Worm (Caenorhabditis elegans): ENCODE results near the gene F13E9.16.

F13E9.16 gene

DNA sequence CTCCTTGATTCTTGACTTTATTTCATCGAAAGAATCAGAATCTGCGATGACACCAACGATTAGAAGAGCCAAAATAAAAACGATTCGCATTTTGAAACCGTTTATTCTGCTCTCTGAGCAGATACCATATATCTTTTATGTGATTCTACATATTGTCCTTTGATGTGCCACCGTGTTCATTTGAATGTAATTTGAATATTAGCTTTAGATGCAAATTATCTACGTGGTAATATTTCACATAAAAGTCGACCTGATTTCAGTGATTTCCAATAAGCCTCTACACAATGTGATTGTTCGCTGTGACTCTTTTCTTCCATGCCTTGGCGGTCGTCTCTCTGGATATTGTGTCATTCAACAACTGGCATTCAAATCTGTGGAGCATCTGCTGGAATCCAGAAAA, 11.9 kb upstream of the F13E9.16 start, which contains the start of the genes F13E9.9 and F13E9.19:
F13E9.9 (minus strand) TSS at position 101 of the 400 bp plus-strand sequence.
F13E9.19 (plus strand) TSS at position 316 of the 400 bp plus-strand sequence.
- TF ChIP-seq alr-1 (tag; optimal IDR thresholded peaks at IDR 0.05; ENCODE audit: borderline replicate concordance) (no peak), dsc-1 (tag; optimal IDR thresholded peaks at IDR 0.05) (no peak), tlp-1 (tag; optimal IDR thresholded peaks at IDR 0.05) (no peak), grh-1 (GFP tag; IDR thresholded peaks at IDR 0.05) (no peak), elt-2 (tag; optimal IDR thresholded peaks at IDR 0.05) (no peak), unc-130 (tag; optimal IDR thresholded peaks at IDR 0.05) (no peak), lir-3 (tag; optimal IDR thresholded peaks at IDR 0.05; ENCODE audit: poor library complexity) (no peak), unc-86 (tag; optimal IDR thresholded peaks at IDR 0.05) (no peak), pag-3 (tag; optimal IDR thresholded peaks at IDR 0.05; ENCODE audit: borderline replicate concordance, insufficient read depth) (no peak), lin-13 (GFP tag; optimal IDR thresholded peaks at IDR 0.05) (no peak), skn-1 (tag; optimal IDR thresholded peaks at IDR 0.05) (no peak), lin-39 (tag; optimal IDR thresholded peaks at IDR 0.05) (no peak), F16B12.6 (tag; optimal IDR thresholded peaks at IDR 0.05) (no peak), xbp-1 (tag; optimal IDR thresholded peaks at IDR 0.05) (no peak), aly-2 (tag; optimal IDR thresholded peaks at IDR 0.05) (no peak)

DNA sequence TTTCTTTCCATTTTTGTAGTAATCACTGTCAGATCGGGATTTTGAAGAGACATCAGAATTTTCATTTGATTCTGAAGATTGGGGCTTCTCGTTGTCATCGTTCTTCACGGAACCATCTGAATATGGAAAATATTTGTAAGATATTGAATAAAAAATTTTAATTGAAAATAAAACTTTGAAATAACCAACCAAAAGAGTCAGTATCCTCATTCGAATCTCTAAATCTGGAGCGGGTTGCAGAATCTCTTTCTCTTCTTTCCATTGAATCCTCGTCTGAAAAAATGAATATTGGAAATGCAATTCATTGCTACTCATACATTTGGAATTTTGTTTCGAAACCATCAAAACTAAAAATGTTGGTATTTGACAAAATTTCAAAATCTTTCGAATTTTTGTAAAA, 11.0 kb upstream of the F13E9.16 start:
- TF ChIP-seq dsc-1 (tag; optimal IDR thresholded peaks at IDR 0.05) (no peak), ces-1 (GFP tag; optimal IDR thresholded peaks at IDR 0.05) (no peak)

DNA sequence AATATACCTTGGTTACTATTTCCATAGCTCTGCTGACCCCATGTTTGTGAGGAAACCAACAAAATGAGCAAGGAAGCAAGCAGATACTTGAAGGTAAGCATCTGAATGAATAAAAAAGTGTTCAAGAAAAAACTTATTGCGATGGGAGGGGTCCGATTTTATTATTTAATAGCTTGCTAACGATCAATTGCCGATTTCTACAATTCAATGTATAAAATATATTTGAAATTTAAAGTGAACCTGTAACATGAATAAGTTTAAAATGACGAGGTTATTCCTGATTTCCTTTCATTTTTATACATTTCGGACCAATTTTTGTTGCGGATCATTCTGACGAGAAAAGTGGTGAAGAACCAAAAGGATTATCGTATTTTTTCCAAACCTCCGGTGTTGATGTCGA, 9.3 kb upstream of the F13E9.16 start, which contains the start of gene srlf-13:
srlf-13 (minus strand) TSS at position 101 of the 400 bp plus-strand sequence.
- TF ChIP-seq isw-1 (GFP tag; IDR thresholded peaks at IDR 0.05), result no peak
- TF ChIP-seq mef-2 (tag; optimal IDR thresholded peaks at IDR 0.05), result no peak
- TF ChIP-seq snpc-4 (tag; optimal IDR thresholded peaks at IDR 0.05), result no peak
- TF ChIP-seq lsy-2 (tag; optimal IDR thresholded peaks at IDR 0.05), result no peak
- TF ChIP-seq sup-37 (GFP tag; optimal IDR thresholded peaks at IDR 0.05), result no peak
- TF ChIP-seq nhr-77 (tag; optimal IDR thresholded peaks at IDR 0.05), result no peak

DNA sequence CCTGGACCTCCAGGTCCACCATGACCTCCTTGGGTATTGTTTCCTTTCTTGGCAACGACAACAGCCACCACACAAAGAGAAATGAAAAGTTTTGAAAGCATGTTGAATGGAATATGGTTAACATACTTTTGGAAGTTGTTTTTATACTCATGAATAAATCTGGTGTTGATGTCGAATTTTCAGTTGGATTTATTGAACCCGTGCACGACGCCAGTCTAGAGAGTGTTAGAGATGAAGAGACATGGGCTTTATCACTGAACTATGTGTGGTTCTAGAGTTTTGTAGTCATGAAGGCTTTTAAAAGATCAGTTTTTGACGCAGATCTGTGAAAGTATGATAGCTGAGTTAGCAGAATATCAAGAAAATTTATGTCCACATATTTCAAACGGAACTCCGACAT, 7.1 kb upstream of the F13E9.16 start, which contains the start of gene srlf-14:
srlf-14 (minus strand) TSS at position 101 of the 400 bp plus-strand sequence.
- TF ChIP-seq nhr-85 (tag) (no peak), dsc-1 (tag; optimal IDR thresholded peaks at IDR 0.05) (no peak), rnt-1 (tag; optimal IDR thresholded peaks at IDR 0.05) (no peak), lsy-2 (tag; optimal IDR thresholded peaks at IDR 0.05) (no peak), tlp-1 (tag; optimal IDR thresholded peaks at IDR 0.05) (no peak)

DNA sequence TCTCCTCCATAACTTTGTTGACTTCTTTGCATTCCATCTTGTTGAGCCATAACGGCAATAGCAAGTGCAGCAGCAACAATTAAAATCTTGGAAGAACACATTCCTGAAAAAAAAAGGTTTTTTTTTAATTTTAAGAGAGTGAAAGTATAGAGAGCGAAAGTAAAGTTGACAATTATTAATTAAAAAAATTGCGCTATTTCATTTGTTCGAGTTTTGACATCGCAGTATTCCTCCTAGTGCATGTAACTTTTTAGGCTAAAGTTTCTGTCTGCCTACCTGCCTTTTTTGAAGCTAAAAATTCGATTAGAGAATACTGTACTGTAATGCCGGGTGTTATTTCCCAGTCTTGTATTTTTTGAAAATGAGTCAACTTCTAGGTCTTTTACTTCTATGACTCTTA, 4.8 kb upstream of the F13E9.16 start, which contains the start of gene srlf-12:
srlf-12 (minus strand) TSS at position 101 of the 400 bp plus-strand sequence.
- TF ChIP-seq unc-86 (tag; optimal IDR thresholded peaks at IDR 0.05), result no peak
- no peak for TF ChIP-seq Y116A8C.19 (tag; optimal IDR thresholded peaks at IDR 0.05; ENCODE audit: borderline replicate concordance)
- TF ChIP-seq skn-1 (tag; optimal IDR thresholded peaks at IDR 0.05), result no peak
- no peak for TF ChIP-seq ceh-63 (GFP tag; optimal IDR thresholded peaks at IDR 0.05)
- no peak for TF ChIP-seq ces-1 (GFP tag; optimal IDR thresholded peaks at IDR 0.05)
- TF ChIP-seq zag-1 (tag; optimal IDR thresholded peaks at IDR 0.05), result no peak
- no peak for TF ChIP-seq alr-1 (tag; optimal IDR thresholded peaks at IDR 0.05; ENCODE audit: borderline replicate concordance)
- TF ChIP-seq ceh-88 (GFP tag; IDR thresholded peaks at IDR 0.05), result no peak
- TF ChIP-seq mef-2 (tag; optimal IDR thresholded peaks at IDR 0.05), result no peak
- no peak for TF ChIP-seq aly-2 (tag; optimal IDR thresholded peaks at IDR 0.05)
- no peak for TF ChIP-seq ztf-4 (tag; optimal IDR thresholded peaks at IDR 0.05)
- TF ChIP-seq ets-5 (GFP tag; IDR thresholded peaks at IDR 0.05), result no peak
- TF ChIP-seq pax-3 (tag; optimal IDR thresholded peaks at IDR 0.05), result no peak
- no peak for TF ChIP-seq nhr-20 (tag; optimal IDR thresholded peaks at IDR 0.05)
- TF ChIP-seq swsn-7 (tag; optimal IDR thresholded peaks at IDR 0.05), result no peak
- no peak for TF ChIP-seq pag-3 (tag; optimal IDR thresholded peaks at IDR 0.05; ENCODE audit: borderline replicate concordance, insufficient read depth)
- TF ChIP-seq nhr-47 (tag; optimal IDR thresholded peaks at IDR 0.05), result no peak
- TF ChIP-seq sptf-1 (tag; optimal IDR thresholded peaks at IDR 0.05), result no peak
- TF ChIP-seq hpl-2 (GFP tag; optimal IDR thresholded peaks at IDR 0.05), result no peak
- no peak for TF ChIP-seq fkh-10 (GFP tag; optimal IDR thresholded peaks at IDR 0.05)

Measured in whole organism, L1 larva.